Fruit fly (Drosophila melanogaster) whole organism, prepupa: ENCODE results near the gene RanBP3.

Experiments
- Blimp-1 ChIP-seq: fragments of 200-800 bp; sonication (Bioruptor generic); optimal IDR thresholded peaks from 3 replicates; lab custom pipeline; 2017; ENCODE audit warnings: missing biosample characterization, missing genetic modification characterization, mild to moderate bottlenecking, moderate library complexity, missing genetic modification reagents
- CG10669 ChIP-seq: fragments of 200-800 bp; sonication (Bioruptor generic); optimal IDR thresholded peaks from 3 replicates; lab custom pipeline; 2018; ENCODE audit warnings: missing biosample characterization, mild to moderate bottlenecking, missing genetic modification characterization, moderate library complexity
- CG11294 ChIP-seq: fragments of 200-800 bp; sonication (Bioruptor generic); IDR thresholded peaks from 2 replicates; pipeline ENCODE4 v1.3.6; 2022; ENCODE audit warnings: missing biosample characterization, missing genetic modification characterization
- CG11902 ChIP-seq: fragments of 200-800 bp; sonication (Bioruptor generic); optimal IDR thresholded peaks from 3 replicates; lab custom pipeline; 2016; ENCODE audit warnings: missing biosample characterization, missing genetic modification characterization
- CG15336 ChIP-seq: fragments of 200-800 bp; sonication (Bioruptor generic); IDR thresholded peaks from 2 replicates; pipeline ENCODE4 v1.3.6; 2022; ENCODE audit warnings: missing biosample characterization, missing genetic modification characterization
- CG1621 ChIP-seq: fragments of 200-800 bp; sonication (Bioruptor generic); optimal IDR thresholded peaks from 3 replicates; lab custom pipeline; 2018; ENCODE audit warnings: missing biosample characterization, mild to moderate bottlenecking, missing genetic modification characterization
- CG16779 ChIP-seq: fragments of 200-800 bp; sonication (Bioruptor generic); optimal IDR thresholded peaks from 3 replicates; lab custom pipeline; 2017; ENCODE audit warnings: missing biosample characterization, mild to moderate bottlenecking, missing genetic modification characterization
- CG3032 ChIP-seq: fragments of 200-800 bp; optimal IDR thresholded peaks from 2 replicates; lab custom pipeline; 2019; ENCODE audit warnings: missing biosample characterization, mild to moderate bottlenecking, missing genetic modification characterization, moderate library complexity
- CG31627 ChIP-seq: fragments of 200-800 bp; sonication (Bioruptor generic); optimal IDR thresholded peaks from 3 replicates; lab custom pipeline; 2016; ENCODE audit warnings: missing biosample characterization, missing genetic modification characterization
- CG3919 ChIP-seq: fragments of 200-800 bp; sonication (Bioruptor generic); optimal IDR thresholded peaks from 3 replicates; lab custom pipeline; 2016; ENCODE audit warnings: missing biosample characterization, missing genetic modification characterization
- CG4318 ChIP-seq: fragments of 200-800 bp; sonication (Bioruptor generic); optimal IDR thresholded peaks from 3 replicates; lab custom pipeline; 2017; ENCODE audit warnings: missing biosample characterization, mild to moderate bottlenecking, missing genetic modification characterization
- CG6163 ChIP-seq: fragments of 200-800 bp; sonication (Bioruptor generic); IDR thresholded peaks from 3 replicates; pipeline ENCODE4 v1.3.6; 2022; ENCODE audit warnings: missing biosample characterization, missing genetic modification characterization
- CG6276 ChIP-seq: fragments of 200-800 bp; sonication (Bioruptor generic); optimal IDR thresholded peaks from 2 replicates; lab custom pipeline; 2017; ENCODE audit warnings: missing biosample characterization, mild to moderate bottlenecking, missing genetic modification characterization
- CG6792 ChIP-seq: fragments of 200-800 bp; sonication (Bioruptor generic); optimal IDR thresholded peaks from 3 replicates; lab custom pipeline; 2016; ENCODE audit warnings: missing biosample characterization, missing genetic modification characterization
- CG6808 ChIP-seq: fragments of 200-800 bp; sonication (Bioruptor generic); optimal IDR thresholded peaks from 3 replicates; lab custom pipeline; 2017; ENCODE audit warnings: missing biosample characterization, missing genetic modification characterization, mild to moderate bottlenecking, moderate library complexity, missing genetic modification reagents
- CG6854 ChIP-seq: fragments of 200-800 bp; sonication (Bioruptor generic); optimal IDR thresholded peaks from 2 replicates; lab custom pipeline; 2017; ENCODE audit warnings: missing biosample characterization, mild to moderate bottlenecking, missing genetic modification characterization
- CG7368 ChIP-seq: fragments of 200-800 bp; sonication (Bioruptor generic); optimal IDR thresholded peaks from 3 replicates; lab custom pipeline; 2016; ENCODE audit warnings: missing biosample characterization, missing genetic modification characterization
- CG8119 ChIP-seq: fragments of 200-800 bp; sonication (Bioruptor generic); IDR thresholded peaks from 3 replicates; pipeline ENCODE4 v1.3.6; 2022; ENCODE audit warnings: missing biosample characterization, missing genetic modification characterization
- CG8632 ChIP-seq: fragments of 200-800 bp; sonication (Bioruptor generic); optimal IDR thresholded peaks from 3 replicates; lab custom pipeline; 2016; ENCODE audit warnings: missing biosample characterization, missing genetic modification characterization
- CG9139 ChIP-seq: fragments of 200-800 bp; sonication (Bioruptor generic); optimal IDR thresholded peaks from 3 replicates; lab custom pipeline; 2017; ENCODE audit warnings: missing biosample characterization, mild to moderate bottlenecking, missing genetic modification characterization
- Eip75B ChIP-seq: fragments of 200-800 bp; sonication (Bioruptor generic); optimal IDR thresholded peaks from 3 replicates; lab custom pipeline; 2016; ENCODE audit warnings: missing biosample characterization, missing genetic modification characterization
- Eip78C ChIP-seq: fragments of 200-800 bp; sonication (Bioruptor generic); peaks from one replicate; lab custom pipeline; 2016; ENCODE audit warnings: missing biosample characterization, missing genetic modification characterization
- Ets21C ChIP-seq: fragments of 200-800 bp; sonication (Bioruptor generic); optimal IDR thresholded peaks from 3 replicates; lab custom pipeline; 2016; ENCODE audit warnings: missing biosample characterization, missing genetic modification characterization
- Ets96B ChIP-seq: fragments of 200-800 bp; optimal IDR thresholded peaks from 2 replicates; lab custom pipeline; 2019; ENCODE audit warnings: missing biosample characterization, mild to moderate bottlenecking, missing genetic modification characterization, moderate library complexity
- Gug ChIP-seq: fragments of 200-800 bp; sonication (Bioruptor generic); IDR thresholded peaks from 2 replicates; pipeline ENCODE4 v1.3.6; 2022; ENCODE audit warnings: missing biosample characterization, missing genetic modification characterization
- Hr38 ChIP-seq: sonication (Bioruptor generic); optimal IDR thresholded peaks from 2 replicates; lab custom pipeline; 2016; ENCODE audit warnings: missing biosample characterization, missing genetic modification characterization
- Hr4 ChIP-seq: fragments of 200-800 bp; sonication (Bioruptor generic); optimal IDR thresholded peaks from 3 replicates; lab custom pipeline; 2016; ENCODE audit warnings: missing biosample characterization, missing genetic modification characterization
- Lpt ChIP-seq: fragments of 200-800 bp; sonication (Bioruptor generic); optimal IDR thresholded peaks from 3 replicates; lab custom pipeline; 2016; ENCODE audit warnings: missing biosample characterization, missing genetic modification characterization
- Met ChIP-seq: fragments of 200-800 bp; sonication (Bioruptor generic); optimal IDR thresholded peaks from 3 replicates; lab custom pipeline; 2016; ENCODE audit warnings: missing biosample characterization, missing genetic modification characterization
- OdsH ChIP-seq: fragments of 200-800 bp; sonication (Bioruptor generic); optimal IDR thresholded peaks from 3 replicates; lab custom pipeline; 2016; ENCODE audit warnings: missing biosample characterization, missing genetic modification characterization
- achi ChIP-seq: fragments of 200-800 bp; sonication (Bioruptor generic); optimal IDR thresholded peaks from 3 replicates; lab custom pipeline; 2016; ENCODE audit warnings: missing biosample characterization, missing genetic modification characterization
- acj6 ChIP-seq: fragments of 200-800 bp; sonication (Bioruptor generic); optimal IDR thresholded peaks from 3 replicates; lab custom pipeline; 2016; ENCODE audit warnings: missing biosample characterization, missing genetic modification characterization
- cyc ChIP-seq: fragments of 200-800 bp; sonication (Bioruptor generic); optimal IDR thresholded peaks from 3 replicates; lab custom pipeline; 2016; ENCODE audit warnings: missing biosample characterization, missing genetic modification characterization
- dac ChIP-seq: fragments of 200-800 bp; sonication (Bioruptor generic); optimal IDR thresholded peaks from 2 replicates; lab custom pipeline; 2017; ENCODE audit warnings: missing biosample characterization, mild to moderate bottlenecking, missing genetic modification characterization
- dsx ChIP-seq: fragments of 200-800 bp; optimal IDR thresholded peaks from 3 replicates; lab custom pipeline; 2019; ENCODE audit warnings: missing biosample characterization, mild to moderate bottlenecking, missing genetic modification characterization, moderate library complexity; ENCODE audit not compliant: poor library complexity, severe bottlenecking
- eg ChIP-seq: fragments of 200-800 bp; sonication (Bioruptor generic); IDR thresholded peaks from 3 replicates; pipeline ENCODE4 v1.3.6; 2022; ENCODE audit warnings: missing biosample characterization, missing genetic modification characterization
- esn ChIP-seq: fragments of 200-800 bp; sonication (Bioruptor generic); optimal IDR thresholded peaks from 2 replicates; lab custom pipeline; 2016; ENCODE audit warnings: missing biosample characterization, mild to moderate bottlenecking, missing genetic modification characterization, moderate library complexity
- fd59A ChIP-seq: fragments of 200-800 bp; sonication (Bioruptor generic); optimal IDR thresholded peaks from 2 replicates; lab custom pipeline; 2017; ENCODE audit warnings: missing biosample characterization, mild to moderate bottlenecking, missing genetic modification characterization, missing genetic modification reagents
- fkh ChIP-seq: fragments of 200-800 bp; sonication (Bioruptor generic); optimal IDR thresholded peaks from 3 replicates; lab custom pipeline; 2017; ENCODE audit warnings: missing biosample characterization, mild to moderate bottlenecking, missing genetic modification characterization, moderate library complexity
- net ChIP-seq: fragments of 200-800 bp; sonication (Bioruptor generic); optimal IDR thresholded peaks from 3 replicates; lab custom pipeline; 2016; ENCODE audit warnings: missing biosample characterization, missing genetic modification characterization
- pdm3 ChIP-seq: fragments of 200-800 bp; sonication (Bioruptor generic); optimal IDR thresholded peaks from 3 replicates; lab custom pipeline; 2016; ENCODE audit warnings: missing biosample characterization, missing genetic modification characterization
- spab ChIP-seq: fragments of 200-800 bp; sonication (Bioruptor generic); optimal IDR thresholded peaks from 2 replicates; lab custom pipeline; 2017; ENCODE audit warnings: missing biosample characterization, mild to moderate bottlenecking, missing genetic modification characterization, missing genetic modification reagents
- topi ChIP-seq: fragments of 200-800 bp; sonication (Bioruptor generic); optimal IDR thresholded peaks from 3 replicates; lab custom pipeline; 2016; ENCODE audit warnings: missing biosample characterization, missing genetic modification characterization

Gene RanBP3

dm6 chr3R:23729632-23730471, 22.8 kb downstream of the RanBP3 start (continued):
- TF ChIP-seq pdm3 (no peak), dac (GFP tag; lab: Kevin White, UChicago) (no peak), OdsH (GFP tag; lab: Kevin White, UChicago) (no peak), Blimp-1 (GFP tag; lab: Kevin White, UChicago) (peak; percentile 72), CG15336 (GFP tag; lab: Robert Waterston, UW) (peak; percentile 42; the same call in 1 of the 2 replicates), CG11902 (GFP tag; lab: Kevin White, UChicago) (no peak), Hr4 (no peak), Lpt (GFP tag; lab: Kevin White, UChicago) (peak; percentile 26), CG31627 (GFP tag; lab: Kevin White, UChicago) (no peak), CG1621 (peak; percentile 91), Ets96B (tag; lab: Kevin White, UChicago) (no peak), Met (no peak), CG4318 (no peak), cyc (GFP tag; lab: Kevin White, UChicago) (no peak), CG9139 (GFP tag; lab: Kevin White, UChicago) (peak; percentile 38), net (GFP tag; lab: Kevin White, UChicago) (peak; percentile 38), CG11294 (GFP tag; lab: Robert Waterston, UW) (no peak), CG6276 (GFP tag; lab: Kevin White, UChicago) (peak; percentile 32), fkh (peak; percentile 16), CG6163 (GFP tag; lab: Robert Waterston, UW) (peak; percentile 40; the same call in 1 of the 3 replicates), spab (peak; percentile 15), esn (GFP tag; lab: Kevin White, UChicago) (peak; percentile 14), Gug (GFP tag; lab: Robert Waterston, UW) (no peak), Hr38 (GFP tag; lab: Kevin White, UChicago) (no peak), fd59A (GFP tag; lab: Kevin White, UChicago) (no peak), dsx (peak; percentile 52), acj6 (GFP tag; lab: Kevin White, UChicago) (no peak), CG6854 (GFP tag; lab: Kevin White, UChicago) (peak; percentile 70), Ets21C (GFP tag; lab: Kevin White, UChicago) (no peak)

- TF ChIP-seq eg (GFP tag; lab: Robert Waterston, UW), result 0 out of 3 replicates have a peak, but pooled peaks have one; percentile 9
- peak; percentile 93 for TF ChIP-seq fkh
- TF ChIP-seq CG10669 (GFP tag; lab: Kevin White, UChicago), result no peak
Measured at dm6 chr3R:23729066-23729465, 23.6 kb downstream of the RanBP3 start.

- TF ChIP-seq topi (GFP tag; lab: Kevin White, UChicago), result no peak
- peak; percentile 74; the same call in 2 of the 3 replicates for TF ChIP-seq CG8119 (GFP tag; lab: Robert Waterston, UW)
- TF ChIP-seq Gug (GFP tag; lab: Robert Waterston, UW), result no peak
- TF ChIP-seq achi (GFP tag; lab: Kevin White, UChicago), result peak; percentile 10
- TF ChIP-seq CG1621, result peak; percentile 8
- TF ChIP-seq Lpt (GFP tag; lab: Kevin White, UChicago), result peak; percentile 10
- TF ChIP-seq CG31627 (GFP tag; lab: Kevin White, UChicago), result no peak
- no peak for TF ChIP-seq CG6854 (GFP tag; lab: Kevin White, UChicago)
- TF ChIP-seq CG3919 (GFP tag; lab: Kevin White, UChicago), result no peak
- peak; percentile 33 for TF ChIP-seq net (GFP tag; lab: Kevin White, UChicago)
- peak; percentile 81 for TF ChIP-seq CG6163 (GFP tag; lab: Robert Waterston, UW)
- TF ChIP-seq CG8632 (GFP tag; lab: Kevin White, UChicago), result no peak
- peak; percentile 78 for TF ChIP-seq eg (GFP tag; lab: Robert Waterston, UW)
- peak; percentile 16 for TF ChIP-seq Eip75B (GFP tag; lab: Kevin White, UChicago)
- TF ChIP-seq Ets21C (GFP tag; lab: Kevin White, UChicago), result no peak
- TF ChIP-seq fkh, result peak; percentile 12
- no peak for TF ChIP-seq Met
- TF ChIP-seq CG16779 (tag; lab: Kevin White, UChicago), result peak; percentile 66
- no peak for TF ChIP-seq esn (GFP tag; lab: Kevin White, UChicago)
- TF ChIP-seq CG6792 (GFP tag; lab: Kevin White, UChicago), result no peak
- no peak for TF ChIP-seq CG7368 (GFP tag; lab: Kevin White, UChicago)
- peak; percentile 27 for TF ChIP-seq CG3032 (tag; lab: Kevin White, UChicago)
- TF ChIP-seq CG6276 (GFP tag; lab: Kevin White, UChicago), result peak; percentile 49
- TF ChIP-seq Eip78C (GFP tag; lab: Kevin White, UChicago), result peak; percentile 71
- peak; percentile 36; the same call in 1 of the 2 replicates for TF ChIP-seq CG15336 (GFP tag; lab: Robert Waterston, UW)
- TF ChIP-seq Hr4, result no peak
- TF ChIP-seq CG11294 (GFP tag; lab: Robert Waterston, UW), result no peak
- TF ChIP-seq spab, result peak; percentile 6
- TF ChIP-seq dsx, result peak; percentile 46
- TF ChIP-seq CG10669 (GFP tag; lab: Kevin White, UChicago), result peak; percentile 44
- peak; percentile 65 for TF ChIP-seq CG6808 (GFP tag; lab: Kevin White, UChicago)
- no peak for TF ChIP-seq Blimp-1 (GFP tag; lab: Kevin White, UChicago)
- no peak for TF ChIP-seq Hr38 (GFP tag; lab: Kevin White, UChicago)
Measured at dm6 chr3R:23728086-23728485, 24.5 kb downstream of the RanBP3 start.
